Fruit fly (Drosophila melanogaster): ENCODE measurements around the gene slp2.

The slp2 gene

DNA sequence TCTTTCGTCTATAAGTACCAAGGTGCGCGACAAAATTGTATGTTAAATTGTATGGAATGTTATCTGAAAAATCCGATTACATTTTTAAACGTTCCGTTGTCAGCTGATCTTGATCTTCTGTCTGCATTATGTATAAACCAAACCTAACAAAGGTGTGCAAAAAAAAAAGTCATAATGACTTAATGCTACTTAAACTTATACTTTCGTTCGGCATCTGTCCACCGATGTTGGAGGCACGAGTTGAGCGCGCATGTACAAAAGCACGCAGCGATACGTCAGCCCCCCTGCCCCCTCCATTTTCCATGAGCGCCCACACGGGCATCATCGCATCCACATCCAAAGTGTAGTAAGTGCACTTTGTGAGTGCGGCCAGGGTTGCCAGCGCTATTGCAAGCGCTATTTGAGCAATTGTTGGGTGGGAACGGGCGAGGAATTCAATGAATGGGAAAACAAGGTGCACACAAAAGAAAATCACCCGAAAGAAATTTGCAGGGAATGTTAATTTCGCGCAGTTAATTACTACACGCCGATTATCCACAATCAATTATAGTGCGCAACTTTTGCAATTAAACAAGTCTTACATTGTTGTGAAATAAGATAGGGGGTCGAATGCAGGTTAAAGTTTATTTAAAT, 31.9 kb upstream of the slp2 start (continued):
- TF ChIP-seq Lpt (GFP tag; optimal IDR thresholded peaks at IDR 0.05), result no peak
- peak; percentile 93 for TF ChIP-seq CG10462 (GFP tag; optimal IDR thresholded peaks at IDR 0.05)
- TF ChIP-seq maf-S (GFP tag; optimal IDR thresholded peaks at IDR 0.05), result peak; percentile 95
- TF ChIP-seq CG34224 (GFP tag; IDR thresholded peaks at IDR 0.05; ENCODE audit: partially characterized antibody), result no peak
- peak; percentile 100 for TF ChIP-seq sens (GFP tag)
- peak; percentile 97 for TF ChIP-seq D19A (tag; optimal IDR thresholded peaks at IDR 0.05)
- TF ChIP-seq Fer1 (GFP tag; optimal IDR thresholded peaks at IDR 0.05), result peak; percentile 99
- peak; percentile 97 for TF ChIP-seq CG9817 (tag; optimal IDR thresholded peaks at IDR 0.05)
- peak; percentile 96 for TF ChIP-seq Rx (GFP tag; IDR thresholded peaks at IDR 0.05)
- peak; percentile 90 for TF ChIP-seq Deaf1 (tag; optimal IDR thresholded peaks at IDR 0.05)
- peak; percentile 89 for TF ChIP-seq Hey (tag; optimal IDR thresholded peaks at IDR 0.05)
- peak; percentile 54 for TF ChIP-seq fd102C (GFP tag; optimal IDR thresholded peaks at IDR 0.05)
- peak; percentile 43 to 71 for TF ChIP-seq insv (GFP tag; optimal IDR thresholded peaks at IDR 0.05)
- peak; percentile 87 for TF ChIP-seq E2f2 (GFP tag; IDR thresholded peaks at IDR 0.05)
- peak; percentile 67; the same call in 1 of the 2 replicates for TF ChIP-seq ham (GFP tag; IDR thresholded peaks at IDR 0.05)
- TF ChIP-seq C15 (GFP tag; IDR thresholded peaks at IDR 0.05), result peak; percentile 95
- peak; percentile 95 for TF ChIP-seq Nf-YA (GFP tag; IDR thresholded peaks at IDR 0.05)
- peak; percentile 54 for TF ChIP-seq HLHmδ (GFP tag; optimal IDR thresholded peaks at IDR 0.05)
- TF ChIP-seq sr (GFP tag; IDR thresholded peaks at IDR 0.05), result peak; percentile 93; the same call in 2 of the 3 replicates
- TF ChIP-seq fd3F (GFP tag; optimal IDR thresholded peaks at IDR 0.05), result peak; percentile 97
- peak; percentile 95 for TF ChIP-seq CG11093 (GFP tag; IDR thresholded peaks at IDR 0.05)
- TF ChIP-seq Hmr (GFP tag; optimal IDR thresholded peaks at IDR 0.05), result peak; percentile 97
- peak; percentile 100 for TF ChIP-seq Ets65A (GFP tag)
- TF ChIP-seq zen (tag; optimal IDR thresholded peaks at IDR 0.05), result peak; percentile 95
- peak; percentile 97 for TF ChIP-seq CG8924 (tag; optimal IDR thresholded peaks at IDR 0.05)
- TF ChIP-seq NC2α (GFP tag; optimal IDR thresholded peaks at IDR 0.05), result peak; percentile 97
- TF ChIP-seq CG8359 (GFP tag; optimal IDR thresholded peaks at IDR 0.05; ENCODE audit: borderline replicate concordance), result peak; percentile 95
- peak; percentile 99 for TF ChIP-seq CG2712 (tag; optimal IDR thresholded peaks at IDR 0.05)
- peak; percentile 97 for TF ChIP-seq CG17186 (GFP tag; optimal IDR thresholded peaks at IDR 0.05)
- peak; percentile 94 for TF ChIP-seq tup (GFP tag; optimal IDR thresholded peaks at IDR 0.05)
- peak; percentile 98 for TF ChIP-seq chif (GFP tag; optimal IDR thresholded peaks at IDR 0.05)
- peak; percentile 96 for TF ChIP-seq CG14050 (GFP tag; IDR thresholded peaks at IDR 0.05)
- peak; percentile 93 for TF ChIP-seq CG1024 (GFP tag; IDR thresholded peaks at IDR 0.05)
- peak; percentile 97 for TF ChIP-seq gro (GFP tag; optimal IDR thresholded peaks at IDR 0.05)
- TF ChIP-seq Antp (GFP tag; optimal IDR thresholded peaks at IDR 0.05), result peak; percentile 98
- TF ChIP-seq CG2678 (tag; optimal IDR thresholded peaks at IDR 0.05), result peak; percentile 99
- no peak for TF ChIP-seq Trl (optimal IDR thresholded peaks at IDR 0.05)
- TF ChIP-seq Trl (GFP tag; optimal IDR thresholded peaks at IDR 0.05), result peak; percentile 98
- peak; percentile 97 for TF ChIP-seq sima (GFP tag; optimal IDR thresholded peaks at IDR 0.05)
- no peak for TF ChIP-seq usp (GFP tag; optimal IDR thresholded peaks at IDR 0.05)
- peak; percentile 99 for TF ChIP-seq nau (GFP tag; optimal IDR thresholded peaks at IDR 0.05)
- peak; percentile 98 for TF ChIP-seq CG16863 (GFP tag; optimal IDR thresholded peaks at IDR 0.05)
- TF ChIP-seq CG9727 (GFP tag; optimal IDR thresholded peaks at IDR 0.05), result peak; percentile 94
- TF ChIP-seq salm (tag; optimal IDR thresholded peaks at IDR 0.05), result peak; percentile 99
- TF ChIP-seq CG11456 (GFP tag; IDR thresholded peaks at IDR 0.05), result peak; percentile 94
- TF ChIP-seq yki (optimal IDR thresholded peaks at IDR 0.05), result no peak
- peak; percentile 96 for TF ChIP-seq CG7556 (GFP tag; optimal IDR thresholded peaks at IDR 0.05)
- peak; percentile 59 for TF ChIP-seq pfk (GFP tag; optimal IDR thresholded peaks at IDR 0.05)
- no peak for TF ChIP-seq cad (GFP tag; optimal IDR thresholded peaks at IDR 0.05)
- TF ChIP-seq crol (GFP tag; IDR thresholded peaks at IDR 0.05), result peak; percentile 89
- TF ChIP-seq CG13894 (tag; optimal IDR thresholded peaks at IDR 0.05), result peak; percentile 97
